Fruit fly (Drosophila melanogaster): ENCODE data around the gene CG42680.
A peak's percentile ranks its signal among the peaks of the same experiment; 100 is the strongest.

CG42680 gene

DNA sequence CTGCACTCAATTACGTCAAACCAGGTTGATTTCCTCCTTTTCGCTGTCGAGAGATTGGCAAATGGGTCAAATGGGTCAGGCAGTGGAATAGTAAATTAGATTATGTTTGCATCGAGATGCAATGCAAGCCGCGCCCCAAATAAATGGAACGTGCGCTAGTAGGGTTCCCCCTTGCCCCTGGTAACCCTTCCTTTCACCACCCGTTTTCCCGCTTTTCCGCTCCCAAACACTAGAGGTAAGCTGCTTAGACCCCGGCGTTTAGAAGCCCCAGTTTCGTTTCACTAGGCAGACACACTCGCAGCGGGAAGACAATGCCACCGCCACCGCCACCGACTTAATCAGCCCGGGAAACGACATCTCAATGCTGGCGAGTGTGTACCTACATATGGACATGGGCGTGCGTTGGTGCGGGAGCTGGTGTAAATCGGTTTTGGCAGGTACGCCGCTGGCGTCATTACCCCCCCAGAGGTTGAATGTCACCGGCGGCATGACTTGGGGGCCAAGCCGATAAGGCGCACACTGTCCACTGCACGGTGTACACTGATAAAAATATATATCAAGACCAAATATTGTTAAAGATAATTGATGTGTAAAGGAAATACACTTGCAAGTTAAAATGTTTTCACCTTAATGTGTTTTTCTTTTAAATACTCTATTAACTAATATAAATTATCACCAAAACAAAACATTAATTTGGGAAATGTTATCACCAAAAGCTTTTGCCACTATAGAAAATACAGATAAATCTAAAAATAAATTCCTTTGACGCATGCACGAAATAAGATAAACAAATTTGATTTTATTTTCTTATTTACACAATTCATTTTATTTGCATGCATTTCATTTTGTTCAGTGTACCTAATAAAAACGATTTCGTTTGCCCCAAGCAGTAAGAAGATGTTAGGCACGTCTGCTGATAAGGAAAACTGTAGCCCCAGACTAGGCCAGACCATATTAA lies 25.2 kb upstream of the CG42680 start (continued):
- TF ChIP-seq CG4282 (GFP tag; optimal IDR thresholded peaks at IDR 0.05) (no peak), CG16779 (GFP tag; IDR thresholded peaks at IDR 0.05) (no peak), hb (GFP tag; IDR thresholded peaks at IDR 0.05; ENCODE audit: partially characterized antibody) (no peak), slou (GFP tag; optimal IDR thresholded peaks at IDR 0.05) (peak; percentile 28), HLH54F (GFP tag; optimal IDR thresholded peaks at IDR 0.05) (peak; percentile 25), Chrac-16 (GFP tag; optimal IDR thresholded peaks at IDR 0.05) (peak; percentile 81), Doc3 (GFP tag; IDR thresholded peaks at IDR 0.05; ENCODE audit: partially characterized antibody) (no peak), NfI (GFP tag; optimal IDR thresholded peaks at IDR 0.05) (peak; percentile 74), CG8089 (GFP tag; optimal IDR thresholded peaks at IDR 0.05) (peak; percentile 28), Ets65A (GFP tag) (peak; percentile 25), CG2889 (GFP tag; IDR thresholded peaks at IDR 0.05) (no peak), Oaz (GFP tag; IDR thresholded peaks at IDR 0.05) (peak; percentile 48), CG4707 (GFP tag; optimal IDR thresholded peaks at IDR 0.05) (peak; percentile 18), CG6791 (GFP tag; IDR thresholded peaks at IDR 0.05; ENCODE audit: partially characterized antibody) (no peak), stwl (tag; optimal IDR thresholded peaks at IDR 0.05) (peak; percentile 3), jumu (GFP tag; optimal IDR thresholded peaks at IDR 0.05) (peak; percentile 34), CG1602 (GFP tag; optimal IDR thresholded peaks at IDR 0.05) (peak; percentile 72), bcd (GFP tag; optimal IDR thresholded peaks at IDR 0.05) (peak; percentile 82), toy (GFP tag; IDR thresholded peaks at IDR 0.05) (peak; percentile 35; the same call in 1 of the 2 replicates), gsb-n (tag; optimal IDR thresholded peaks at IDR 0.05) (peak; percentile 82), CG14860 (GFP tag; IDR thresholded peaks at IDR 0.05; ENCODE audit: partially characterized antibody) (no peak), crol (GFP tag; IDR thresholded peaks at IDR 0.05) (peak; percentile 68), stc (GFP tag; IDR thresholded peaks at IDR 0.05) (0 out of 2 replicates have a peak, but pooled peaks have one; percentile 35), CG33557 (GFP tag; optimal IDR thresholded peaks at IDR 0.05) (peak; percentile 83), CG14050 (GFP tag; IDR thresholded peaks at IDR 0.05) (peak; percentile 56; the same call in 2 of the 3 replicates), CG12391 (tag; optimal IDR thresholded peaks at IDR 0.05) (peak; percentile 91), Hr39 (optimal IDR thresholded peaks at IDR 0.05) (no peak), lbe (GFP tag; optimal IDR thresholded peaks at IDR 0.05) (no peak), da (GFP tag; optimal IDR thresholded peaks at IDR 0.05) (no peak), yki (optimal IDR thresholded peaks at IDR 0.05) (no peak), fu2 (GFP tag; optimal IDR thresholded peaks at IDR 0.05) (peak; percentile 46), Hr51 (GFP tag; optimal IDR thresholded peaks at IDR 0.05) (peak; percentile 20 to 92), bowl (GFP tag; IDR thresholded peaks at IDR 0.05) (no peak), chif (GFP tag; optimal IDR thresholded peaks at IDR 0.05) (peak; percentile 53 to 66), CG15514 (GFP tag; optimal IDR thresholded peaks at IDR 0.05) (peak; percentile 55), Scr (GFP tag; IDR thresholded peaks at IDR 0.05; ENCODE audit: partially characterized antibody) (no peak), CG10274 (GFP tag; optimal IDR thresholded peaks at IDR 0.05) (peak; percentile 55), CG13296 (GFP tag; optimal IDR thresholded peaks at IDR 0.05) (peak; percentile 89), maf-S (GFP tag; optimal IDR thresholded peaks at IDR 0.05) (peak; percentile 23), CG34376 (GFP tag; optimal IDR thresholded peaks at IDR 0.05) (peak; percentile 67), p53 (GFP tag; optimal IDR thresholded peaks at IDR 0.05) (no peak), CG30020 (tag; optimal IDR thresholded peaks at IDR 0.05) (peak; percentile 53), CG17359 (tag; optimal IDR thresholded peaks at IDR 0.05) (peak; percentile 84), Six4 (GFP tag; optimal IDR thresholded peaks at IDR 0.05) (peak; percentile 67), CG11085 (GFP tag; IDR thresholded peaks at IDR 0.05) (no peak), CG16813 (GFP tag; IDR thresholded peaks at IDR 0.05; ENCODE audit: partially characterized antibody) (no peak), CG18599 (GFP tag; optimal IDR thresholded peaks at IDR 0.05) (peak; percentile 94), CG8388 (GFP tag; optimal IDR thresholded peaks at IDR 0.05) (peak; percentile 85)
